Worm (Caenorhabditis elegans): ENCODE data around the gene Y69A2AR.51.

DNA sequence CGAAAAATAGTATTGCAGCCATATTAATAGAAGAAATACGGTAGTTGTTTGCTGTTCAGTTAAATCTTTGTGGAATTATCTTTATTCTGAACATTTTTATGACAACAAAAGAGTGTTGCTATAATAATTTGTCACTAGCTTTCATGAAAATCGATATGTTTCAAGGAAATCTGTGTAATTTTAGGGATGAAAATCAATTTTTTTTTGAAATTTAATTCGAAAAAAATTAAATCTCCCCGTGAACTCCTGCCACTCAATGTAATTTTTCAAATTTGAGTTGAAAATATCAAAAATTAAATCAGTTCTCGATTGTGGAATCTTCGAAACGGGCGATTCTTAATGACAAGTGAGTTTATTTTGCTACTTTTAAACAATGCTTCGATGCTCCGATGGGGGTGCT is 10.8 kb upstream of the Y69A2AR.51 start, which contains the start of gene Y69A2AR.46:
- TF ChIP-seq tab-1 (GFP tag; IDR thresholded peaks at IDR 0.05) (no peak), med-1 (GFP tag; optimal IDR thresholded peaks at IDR 0.05; ENCODE audit: insufficient read depth) (no peak), flt-1 (GFP tag; IDR thresholded peaks at IDR 0.05) (no peak), cog-1 (tag; optimal IDR thresholded peaks at IDR 0.05) (no peak), T22C8.4 (GFP tag; IDR thresholded peaks at IDR 0.05) (no peak), ztf-29 (GFP tag; IDR thresholded peaks at IDR 0.05) (no peak), klf-2 (GFP tag; conservative IDR thresholded peaks at IDR 0.05) (no peak), ztf-23 (GFP tag; IDR thresholded peaks at IDR 0.05) (no peak), ref-1 (GFP tag; conservative IDR thresholded peaks at IDR 0.05) (no peak)
